Worm (Caenorhabditis elegans) whole organism, L3 larva: ENCODE measurements around the gene srg-27.

Experiments used
- R02D3.7 ChIP-seq: fragments of 150-350 bp; optimal IDR thresholded peaks from 2 replicates; lab custom pipeline; 2014; ENCODE audit warnings: missing biosample characterization, missing genetic modification characterization
- ZK546.5 ChIP-seq: sonication (generic microtip); optimal IDR thresholded peaks from 2 replicates; lab custom pipeline; 2017; ENCODE audit warnings: missing biosample characterization, missing genetic modification characterization
- aly-2 ChIP-seq: fragments of 150-350 bp; optimal IDR thresholded peaks from 2 replicates; lab custom pipeline; 2014; ENCODE audit warnings: missing biosample characterization, missing genetic modification characterization
- ama-1 ChIP-seq: fragments of 150-350 bp; optimal IDR thresholded peaks from 2 replicates; lab custom pipeline; 2018
- ceh-16 ChIP-seq: sonication (generic microtip); optimal IDR thresholded peaks from 2 replicates; lab custom pipeline; 2017; ENCODE audit warnings: missing biosample characterization, missing genetic modification characterization
- ceh-28 ChIP-seq: fragments of 150-350 bp; optimal IDR thresholded peaks from 2 replicates; lab custom pipeline; 2014; ENCODE audit warnings: missing biosample characterization, missing genetic modification reagents, missing genetic modification characterization
- ceh-82 ChIP-seq: fragments of 150-350 bp; optimal IDR thresholded peaks from 2 replicates; lab custom pipeline; 2014; ENCODE audit warnings: missing biosample characterization, missing genetic modification characterization
- ceh-9 ChIP-seq: sonication (generic microtip); optimal IDR thresholded peaks from 2 replicates; lab custom pipeline; 2018; ENCODE audit warnings: missing biosample characterization, missing genetic modification characterization
- egl-27 ChIP-seq: sonication (generic microtip); optimal IDR thresholded peaks from 4 replicates; lab custom pipeline; 2017; ENCODE audit warnings: missing biosample characterization, missing genetic modification reagents, missing genetic modification characterization
- egl-5 ChIP-seq: fragments of 150-350 bp; optimal IDR thresholded peaks from 2 replicates; lab custom pipeline; 2017; ENCODE audit warnings: missing biosample characterization, missing genetic modification reagents, missing genetic modification characterization, inconsistent platforms
- elt-1 ChIP-seq: fragments of 150-350 bp; optimal IDR thresholded peaks from 2 replicates; lab custom pipeline; 2014; ENCODE audit warnings: missing biosample characterization, missing genetic modification characterization
- eor-1 ChIP-seq, 2 experiments: fragments of 150-350 bp; optimal IDR thresholded peaks; 2 replicates each; lab custom pipeline; 2014 to 2018; ENCODE audit warnings: missing biosample characterization in 2 of 2, missing genetic modification characterization in 2 of 2
- fkh-10 ChIP-seq: sonication (generic microtip); optimal IDR thresholded peaks from 2 replicates; lab custom pipeline; 2017; ENCODE audit warnings: missing biosample characterization, missing genetic modification reagents, missing genetic modification characterization
- fkh-2 ChIP-seq: fragments of 150-350 bp; optimal IDR thresholded peaks from 2 replicates; lab custom pipeline; 2014; ENCODE audit warnings: missing biosample characterization, missing genetic modification reagents, missing genetic modification characterization
- fos-1 ChIP-seq: fragments of 150-350 bp; optimal IDR thresholded peaks from 2 replicates; lab custom pipeline; 2014; ENCODE audit warnings: missing biosample characterization, missing genetic modification characterization
- hmg-11 ChIP-seq: sonication (generic microtip); optimal IDR thresholded peaks from 2 replicates; lab custom pipeline; 2016; ENCODE audit warnings: missing genetic modification characterization, missing compliant biosample characterization
- jun-1 ChIP-seq: fragments of 150-350 bp; optimal IDR thresholded peaks from 2 replicates; lab custom pipeline; 2014; ENCODE audit warnings: missing biosample characterization, missing genetic modification reagents, missing genetic modification characterization
- lin-15B ChIP-seq: fragments of 150-350 bp; optimal IDR thresholded peaks from 2 replicates; lab custom pipeline; 2014; ENCODE audit warnings: missing biosample characterization, missing genetic modification characterization
- lin-39 ChIP-seq: fragments of 150-350 bp; optimal IDR thresholded peaks from 2 replicates; lab custom pipeline; 2018; ENCODE audit warnings: missing biosample characterization, missing genetic modification reagents, missing genetic modification characterization
- lsy-12 ChIP-seq: sonication (generic microtip); optimal IDR thresholded peaks from 2 replicates; lab custom pipeline; 2016; ENCODE audit warnings: mild to moderate bottlenecking, missing genetic modification characterization, missing compliant biosample characterization
- mdl-1 ChIP-seq: fragments of 150-350 bp; optimal IDR thresholded peaks from 2 replicates; lab custom pipeline; 2014; ENCODE audit warnings: missing biosample characterization, missing genetic modification characterization
- nfya-1 ChIP-seq: sonication (generic microtip); optimal IDR thresholded peaks from 2 replicates; lab custom pipeline; 2017; ENCODE audit warnings: missing genetic modification characterization, mild to moderate bottlenecking, missing compliant biosample characterization, antibody characterized with exemption, moderate library complexity; ENCODE audit not compliant: insufficient read depth
- nhr-11 ChIP-seq: fragments of 150-350 bp; optimal IDR thresholded peaks from 2 replicates; lab custom pipeline; 2014; ENCODE audit warnings: missing biosample characterization, missing genetic modification characterization
- nhr-12 ChIP-seq: fragments of 150-350 bp; optimal IDR thresholded peaks from 2 replicates; lab custom pipeline; 2014; ENCODE audit warnings: missing biosample characterization, missing genetic modification characterization
- nhr-23 ChIP-seq: fragments of 150-350 bp; optimal IDR thresholded peaks from 2 replicates; lab custom pipeline; 2014; ENCODE audit warnings: missing biosample characterization, missing genetic modification reagents, missing genetic modification characterization
- nhr-237 ChIP-seq: fragments of 150-350 bp; optimal IDR thresholded peaks from 2 replicates; lab custom pipeline; 2014; ENCODE audit warnings: missing biosample characterization, missing genetic modification characterization
- nhr-25 ChIP-seq: sonication (generic microtip); optimal IDR thresholded peaks from 2 replicates; lab custom pipeline; 2017; ENCODE audit warnings: missing biosample characterization, missing genetic modification characterization
- nhr-28 ChIP-seq: fragments of 150-350 bp; optimal IDR thresholded peaks from 2 replicates; lab custom pipeline; 2014; ENCODE audit warnings: missing biosample characterization, missing genetic modification characterization
- nhr-43 ChIP-seq: sonication (generic microtip); optimal IDR thresholded peaks from 2 replicates; lab custom pipeline; 2016; ENCODE audit warnings: mild to moderate bottlenecking, missing genetic modification characterization, missing compliant biosample characterization; ENCODE audit not compliant: poor library complexity, severe bottlenecking
- nhr-67 ChIP-seq: fragments of 150-350 bp; optimal IDR thresholded peaks from 2 replicates; lab custom pipeline; 2014; ENCODE audit warnings: missing biosample characterization, missing genetic modification characterization
- nhr-76 ChIP-seq: fragments of 150-350 bp; sonication (generic microtip); optimal IDR thresholded peaks from 5 replicates; lab custom pipeline; 2014; ENCODE audit warnings: missing biosample characterization, missing genetic modification characterization
- pha-4 ChIP-seq: fragments of 150-350 bp; optimal IDR thresholded peaks from 2 replicates; lab custom pipeline; 2014; ENCODE audit warnings: missing biosample characterization, missing genetic modification reagents, missing genetic modification characterization
- pqm-1 ChIP-seq: fragments of 150-350 bp; optimal IDR thresholded peaks from 2 replicates; lab custom pipeline; 2017; ENCODE audit warnings: missing biosample characterization, missing genetic modification characterization, inconsistent platforms
- sea-2 ChIP-seq: fragments of 150-350 bp; sonication (generic microtip); optimal IDR thresholded peaks from 4 replicates; lab custom pipeline; 2014; ENCODE audit warnings: missing biosample characterization, missing genetic modification reagents, missing genetic modification characterization
- skn-1 ChIP-seq: fragments of 150-350 bp; optimal IDR thresholded peaks from 2 replicates; lab custom pipeline; 2014; ENCODE audit warnings: missing biosample characterization, missing genetic modification characterization
- snpc-4 ChIP-seq: fragments of 150-350 bp; optimal IDR thresholded peaks from 2 replicates; lab custom pipeline; 2014; ENCODE audit warnings: missing biosample characterization, missing genetic modification characterization
- tbx-2 ChIP-seq: sonication (generic microtip); optimal IDR thresholded peaks from 2 replicates; lab custom pipeline; 2016; ENCODE audit warnings: mild to moderate bottlenecking, missing genetic modification characterization, missing compliant biosample characterization
- unc-39 ChIP-seq: sonication (generic microtip); optimal IDR thresholded peaks from 4 replicates; lab custom pipeline; 2017; ENCODE audit warnings: missing biosample characterization, missing genetic modification characterization
- unc-62 ChIP-seq: fragments of 150-350 bp; sonication (generic microtip); optimal IDR thresholded peaks from 4 replicates; lab custom pipeline; 2014; ENCODE audit warnings: missing biosample characterization, missing genetic modification reagents, missing genetic modification characterization
- zag-1 ChIP-seq: fragments of 150-350 bp; optimal IDR thresholded peaks from 2 replicates; lab custom pipeline; 2014; ENCODE audit warnings: missing biosample characterization, missing genetic modification characterization
- ztf-11 ChIP-seq: fragments of 150-350 bp; optimal IDR thresholded peaks from 2 replicates; lab custom pipeline; 2014; ENCODE audit warnings: missing biosample characterization, missing genetic modification characterization
- ztf-4 ChIP-seq: fragments of 150-350 bp; optimal IDR thresholded peaks from 2 replicates; lab custom pipeline; 2014; ENCODE audit warnings: missing biosample characterization, missing genetic modification characterization

The srg-27 gene

ce11 chrV:5319477-5319876, 20.1 kb upstream of the srg-27 start, which contains the start of gene ceh-34:
ceh-34 (minus strand) TSS chrV:5319577.
- no peak for TF ChIP-seq tbx-2 (tag; lab: Kevin White, UChicago)
- TF ChIP-seq fkh-2 (tag; lab: Kevin White, UChicago) = no peak
- TF ChIP-seq nfya-1 (tag; lab: Kevin White, UChicago) = peak; percentile 8
- no peak for TF ChIP-seq nhr-25 (tag; lab: Kevin White, UChicago)

- TF ChIP-seq lin-39 (no peak), eor-1 (tag; optimal IDR thresholded peaks at IDR 0.05; lab: Kevin White, UChicago) (no peak), nhr-237 (tag; lab: Kevin White, UChicago) (no peak), ztf-11 (tag; lab: Kevin White, UChicago) (no peak), unc-62 (no peak), ZK546.5 (tag; lab: Kevin White, UChicago) (no peak), ceh-28 (tag; lab: Kevin White, UChicago) (no peak), ztf-4 (tag; lab: Kevin White, UChicago) (no peak), fos-1 (tag; lab: Kevin White, UChicago) (no peak), hmg-11 (tag; lab: Kevin White, UChicago) (no peak), ceh-9 (tag; lab: Kevin White, UChicago) (no peak), R02D3.7 (no peak), nhr-23 (no peak), aly-2 (no peak)
These were observed 16.8 kb upstream of the srg-27 start for ce11 chrV:5322815-5323214.

DNA sequence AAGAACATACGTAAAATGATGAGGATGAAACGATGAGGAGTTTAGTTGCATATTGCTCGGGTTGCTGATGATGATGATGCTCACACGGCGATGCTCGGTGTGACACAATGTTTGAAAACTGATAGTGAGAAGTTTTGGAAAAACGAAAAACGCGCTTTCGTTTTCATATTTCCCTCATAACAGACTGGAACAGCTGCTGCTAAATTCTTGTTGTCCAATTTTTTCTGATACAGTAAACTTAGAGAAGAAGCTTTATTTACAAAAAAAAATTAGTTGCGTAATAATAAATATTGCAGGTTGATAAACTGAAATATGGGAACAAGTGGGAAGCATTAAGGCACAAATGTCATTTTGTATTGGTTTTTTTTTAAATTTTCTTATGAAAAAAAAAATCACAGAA, 15.0 kb upstream of the srg-27 start, which contains the start of gene ceh-33:
Gene ceh-33 (minus strand): TSS at position 101 of the 400 bp plus-strand sequence.
- TF ChIP-seq fkh-2 (tag; lab: Kevin White, UChicago) (no peak), nhr-43 (no peak), pqm-1 (tag; lab: Kevin White, UChicago) (no peak), lin-15B (tag; lab: Kevin White, UChicago) (no peak), nhr-67 (tag; lab: Kevin White, UChicago) (no peak), eor-1 (tag; optimal IDR thresholded peaks at IDR 0.05; lab: Kevin White, UChicago) (no peak), tbx-2 (tag; lab: Kevin White, UChicago) (no peak), hmg-11 (tag; lab: Kevin White, UChicago) (no peak), aly-2 (no peak), ztf-11 (tag; lab: Kevin White, UChicago) (no peak), ceh-28 (tag; lab: Kevin White, UChicago) (no peak), egl-27 (tag; lab: Kevin White, UChicago) (no peak)

ce11 chrV:5328314-5328713, 11.3 kb upstream of the srg-27 start, which contains the start of gene C10G8.8:
C10G8.8 (minus strand) TSS chrV:5328414.
- TF ChIP-seq ztf-11 (tag; lab: Kevin White, UChicago) = no peak
- no peak for TF ChIP-seq fkh-2 (tag; lab: Kevin White, UChicago)
- TF ChIP-seq nhr-25 (tag; lab: Kevin White, UChicago) = no peak
- no peak for TF ChIP-seq ZK546.5 (tag; lab: Kevin White, UChicago)
- no peak for TF ChIP-seq pha-4 (tag; lab: Kevin White, UChicago)
- TF ChIP-seq ztf-4 (tag; lab: Kevin White, UChicago) = no peak
- TF ChIP-seq ama-1 (lab: Kevin White, UChicago) = no peak
- no peak for TF ChIP-seq nhr-11 (tag; lab: Kevin White, UChicago)
- TF ChIP-seq pqm-1 (tag; lab: Kevin White, UChicago) = no peak
- TF ChIP-seq egl-5 (tag; lab: Kevin White, UChicago) = no peak
- TF ChIP-seq fkh-10 (GFP tag; lab: Kevin White, UChicago) = no peak
- no peak for TF ChIP-seq zag-1
- TF ChIP-seq, all 47 proteins: peak for 0

DNA sequence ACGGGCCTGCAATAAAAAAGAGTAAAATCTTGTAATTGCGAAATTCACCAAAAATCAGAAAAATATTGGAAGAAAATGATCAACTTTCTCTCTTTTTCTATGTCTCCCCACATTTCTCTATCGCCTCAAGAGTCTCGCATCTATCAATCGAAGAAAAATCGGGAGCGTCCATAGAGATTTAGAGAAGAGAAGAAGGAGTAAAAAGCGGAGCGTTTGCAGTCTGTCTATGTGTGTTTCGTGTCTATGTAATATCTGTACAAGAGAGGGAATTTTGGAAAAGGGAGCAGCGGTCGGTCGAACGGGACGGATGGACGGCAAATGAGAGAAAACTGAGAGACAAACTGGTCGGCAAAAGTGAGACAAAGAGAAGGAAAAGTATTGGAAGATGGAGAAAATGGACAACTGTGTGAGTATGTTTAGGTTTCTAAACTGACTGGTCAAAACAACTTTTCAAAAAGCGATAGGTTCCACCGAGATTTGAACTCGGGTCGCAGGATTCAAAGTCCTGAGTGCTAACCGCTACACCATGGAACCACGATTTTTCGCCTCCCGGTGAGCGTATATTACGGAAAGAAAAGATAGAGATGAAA, 9.8 kb upstream of the srg-27 start:
- TF ChIP-seq lsy-12 (peak; percentile 38), elt-1 (no peak), nhr-11 (tag; lab: Kevin White, UChicago) (peak; percentile 10), pqm-1 (tag; lab: Kevin White, UChicago) (peak; percentile 41), nhr-12 (no peak), skn-1 (no peak), fkh-2 (tag; lab: Kevin White, UChicago) (peak; percentile 92), sea-2 (no peak), nhr-43 (no peak), egl-5 (tag; lab: Kevin White, UChicago) (no peak), hmg-11 (tag; lab: Kevin White, UChicago) (peak; percentile 33), lin-15B (tag; lab: Kevin White, UChicago) (peak; percentile 23), R02D3.7 (no peak), nhr-76 (tag; lab: Kevin White, UChicago) (no peak), ZK546.5 (tag; lab: Kevin White, UChicago) (no peak), mdl-1 (no peak), nhr-23 (peak; percentile 9), ceh-82 (tag; lab: Kevin White, UChicago) (no peak), jun-1 (tag; lab: Kevin White, UChicago) (no peak), nhr-28 (no peak), nhr-25 (tag; lab: Kevin White, UChicago) (peak; percentile 20), ceh-16 (tag; lab: Kevin White, UChicago) (no peak), nfya-1 (tag; lab: Kevin White, UChicago) (peak; percentile 48), unc-62 (no peak), snpc-4 (peak; percentile 91), unc-39 (tag; lab: Kevin White, UChicago) (no peak)
